Worm (Caenorhabditis elegans) whole organism, late embryonic: ENCODE data around the gene R01H2.8.
A peak's percentile ranks its signal among the peaks of the same experiment; 100 is the strongest.

Experiments used
- C08G9.2 ChIP-seq: sonication (generic microtip); optimal IDR thresholded peaks from 2 replicates; lab custom pipeline; 2016; ENCODE audit warnings: mild to moderate bottlenecking, missing genetic modification characterization, moderate library complexity, missing compliant biosample characterization
- C38D4.7 ChIP-seq: fragments of 200-800 bp; sonication (Bioruptor generic); optimal IDR thresholded peaks from 2 replicates; lab custom pipeline; 2018; ENCODE audit warnings: mild to moderate bottlenecking, missing genetic modification characterization, moderate library complexity, missing compliant biosample characterization
- F13H6.1 ChIP-seq: sonication (generic microtip); optimal IDR thresholded peaks from 2 replicates; lab custom pipeline; 2016; ENCODE audit warnings: missing genetic modification characterization, missing compliant biosample characterization
- K09A11.1 ChIP-seq: sonication (generic microtip); optimal IDR thresholded peaks from 2 replicates; lab custom pipeline; 2017; ENCODE audit warnings: antibody characterized with exemption, mild to moderate bottlenecking, missing genetic modification characterization, missing compliant biosample characterization; ENCODE audit not compliant: insufficient read depth
- T23F11.4 ChIP-seq: fragments of 200-800 bp; sonication (Bioruptor generic); optimal IDR thresholded peaks from 2 replicates; lab custom pipeline; 2018; ENCODE audit warnings: mild to moderate bottlenecking, missing genetic modification characterization, missing compliant biosample characterization
- ceh-18 ChIP-seq: sonication (generic microtip); optimal IDR thresholded peaks from 2 replicates; lab custom pipeline; 2016; ENCODE audit warnings: missing genetic modification characterization, missing compliant biosample characterization
- ceh-19 ChIP-seq: fragments of 200-800 bp; sonication (Bioruptor generic); optimal IDR thresholded peaks from 2 replicates; lab custom pipeline; 2018; ENCODE audit warnings: mild to moderate bottlenecking, missing genetic modification characterization, missing compliant biosample characterization
- ceh-2 ChIP-seq: sonication (generic microtip); optimal IDR thresholded peaks from 2 replicates; lab custom pipeline; 2016; ENCODE audit warnings: missing genotype, missing genetic modification characterization, missing compliant biosample characterization
- ceh-31 ChIP-seq: sonication (generic microtip); optimal IDR thresholded peaks from 2 replicates; lab custom pipeline; 2016; ENCODE audit warnings: missing genetic modification characterization, missing compliant biosample characterization
- ceh-34 ChIP-seq: sonication (generic microtip); optimal IDR thresholded peaks from 2 replicates; lab custom pipeline; 2016; ENCODE audit warnings: mild to moderate bottlenecking, missing genetic modification characterization, missing compliant biosample characterization
- ceh-48 ChIP-seq: sonication (generic microtip); optimal IDR thresholded peaks from 2 replicates; lab custom pipeline; 2016; ENCODE audit warnings: missing genetic modification characterization, inconsistent platforms, missing compliant biosample characterization
- ceh-9 ChIP-seq: sonication (generic microtip); optimal IDR thresholded peaks from 2 replicates; lab custom pipeline; 2016; ENCODE audit warnings: mild to moderate bottlenecking, missing genetic modification characterization, inconsistent platforms, missing compliant biosample characterization
- dve-1 ChIP-seq: sonication (generic microtip); optimal IDR thresholded peaks from 2 replicates; lab custom pipeline; 2017; ENCODE audit warnings: antibody characterized with exemption, mild to moderate bottlenecking, missing genetic modification characterization, missing compliant biosample characterization
- elt-2 ChIP-seq: sonication (generic microtip); optimal IDR thresholded peaks from 2 replicates; lab custom pipeline; 2016; ENCODE audit warnings: missing genetic modification reagents, missing genetic modification characterization, missing compliant biosample characterization
- ets-4 ChIP-seq: sonication (generic microtip); optimal IDR thresholded peaks from 2 replicates; lab custom pipeline; 2016; ENCODE audit warnings: missing genetic modification characterization, missing compliant biosample characterization
- fax-1 ChIP-seq: sonication (generic microtip); optimal IDR thresholded peaks from 2 replicates; lab custom pipeline; 2016; ENCODE audit warnings: missing genotype, missing genetic modification characterization, missing compliant biosample characterization
- fkh-6 ChIP-seq: sonication (generic microtip); optimal IDR thresholded peaks from 2 replicates; lab custom pipeline; 2016; ENCODE audit warnings: missing genetic modification characterization, missing compliant biosample characterization
- hlh-13 ChIP-seq: fragments of 200-800 bp; sonication (Bioruptor generic); optimal IDR thresholded peaks from 2 replicates; lab custom pipeline; 2018; ENCODE audit warnings: mild to moderate bottlenecking, missing genetic modification characterization, missing compliant biosample characterization
- hlh-15 ChIP-seq: sonication (generic microtip); optimal IDR thresholded peaks from 2 replicates; lab custom pipeline; 2016; ENCODE audit warnings: missing genetic modification characterization, missing compliant biosample characterization
- hlh-6 ChIP-seq: sonication (generic microtip); optimal IDR thresholded peaks from 2 replicates; lab custom pipeline; 2016; ENCODE audit warnings: missing genotype, missing genetic modification characterization, missing compliant biosample characterization
- hlh-8 ChIP-seq: sonication (generic microtip); optimal IDR thresholded peaks from 2 replicates; lab custom pipeline; 2016; ENCODE audit warnings: missing genotype, missing genetic modification characterization, missing compliant biosample characterization
- lim-6 ChIP-seq: sonication (generic microtip); optimal IDR thresholded peaks from 2 replicates; lab custom pipeline; 2016; ENCODE audit warnings: missing genetic modification characterization, missing compliant biosample characterization
- lin-11 ChIP-seq: fragments of 200-800 bp; sonication (Bioruptor generic); optimal IDR thresholded peaks from 2 replicates; lab custom pipeline; 2018; ENCODE audit warnings: mild to moderate bottlenecking, missing genetic modification characterization, missing compliant biosample characterization
- madf-2 ChIP-seq: sonication (generic microtip); optimal IDR thresholded peaks from 2 replicates; lab custom pipeline; 2017; ENCODE audit warnings: missing genetic modification characterization, missing compliant biosample characterization
- npax-4 ChIP-seq: sonication (generic microtip); optimal IDR thresholded peaks from 2 replicates; lab custom pipeline; 2016; ENCODE audit warnings: missing genetic modification characterization, missing compliant biosample characterization
- odd-2 ChIP-seq: sonication (generic microtip); optimal IDR thresholded peaks from 2 replicates; lab custom pipeline; 2017; ENCODE audit warnings: antibody characterized with exemption, mild to moderate bottlenecking, missing genetic modification characterization, missing compliant biosample characterization
- pat-9 ChIP-seq: fragments of 200-800 bp; sonication (Bioruptor generic); optimal IDR thresholded peaks from 2 replicates; lab custom pipeline; 2018; ENCODE audit warnings: mild to moderate bottlenecking, missing genetic modification characterization, moderate library complexity, missing compliant biosample characterization
- pha-4 ChIP-seq: fragments of 150-350 bp; optimal IDR thresholded peaks from 2 replicates; lab custom pipeline; 2018; ENCODE audit warnings: missing biosample characterization, missing genetic modification reagents, missing genetic modification characterization
- pqm-1 ChIP-seq: sonication (generic microtip); optimal IDR thresholded peaks from 2 replicates; lab custom pipeline; 2016; ENCODE audit warnings: missing genetic modification characterization, missing compliant biosample characterization
- ref-2 ChIP-seq: sonication (generic microtip); optimal IDR thresholded peaks from 2 replicates; lab custom pipeline; 2016; ENCODE audit warnings: missing genetic modification characterization, missing compliant biosample characterization
- rnt-1 ChIP-seq: sonication (generic microtip); optimal IDR thresholded peaks from 2 replicates; lab custom pipeline; 2016; ENCODE audit warnings: missing genetic modification characterization, missing compliant biosample characterization
- sdc-2 ChIP-seq: sonication (generic microtip); optimal IDR thresholded peaks from 2 replicates; lab custom pipeline; 2016; ENCODE audit warnings: missing genotype, missing genetic modification characterization, missing compliant biosample characterization
- sox-4 ChIP-seq: sonication (generic microtip); optimal IDR thresholded peaks from 2 replicates; lab custom pipeline; 2017; ENCODE audit warnings: mild to moderate bottlenecking, missing genetic modification characterization, inconsistent platforms, missing compliant biosample characterization
- tbx-7 ChIP-seq: sonication (generic microtip); optimal IDR thresholded peaks from 2 replicates; lab custom pipeline; 2016; ENCODE audit warnings: missing genotype, missing genetic modification characterization, missing compliant biosample characterization
- unc-3 ChIP-seq, 2 experiments: fragments of 200-800 bp in 1 of 2; sonication (Bioruptor generic) in 1 of 2; sonication (generic microtip) in 1 of 2; conservative IDR thresholded peaks in 1 of 2; optimal IDR thresholded peaks in 1 of 2; 2 replicates each; pipeline versions ENCODE4 v1.3.6 to Lab custom; 2016 to 2022; ENCODE audit warnings: missing compliant biosample characterization in 2 of 2, missing genetic modification characterization in 2 of 2, missing genetic modification reagents in 1 of 2
- unc-42 ChIP-seq: sonication (generic microtip); optimal IDR thresholded peaks from 2 replicates; lab custom pipeline; 2016; ENCODE audit warnings: missing genotype, missing genetic modification characterization, missing compliant biosample characterization
- zip-5 ChIP-seq: sonication (generic microtip); optimal IDR thresholded peaks from 2 replicates; lab custom pipeline; 2016; ENCODE audit warnings: missing genetic modification characterization, missing compliant biosample characterization

Gene R01H2.8

ce11 chrIII:7084908-7085307, 16.0 kb downstream of the R01H2.8 start, which contains the start of gene tofu-7:
Gene tofu-7, minus strand, starts transcription at chrIII:7085018.
- TF ChIP-seq C38D4.7 (no peak), madf-2 (tag; lab: Kevin White, UChicago) (no peak), ceh-19 (GFP tag; lab: Kevin White, UChicago) (no peak), lim-6 (tag; lab: Kevin White, UChicago) (no peak), T23F11.4 (GFP tag; lab: Kevin White, UChicago) (no peak), pha-4 (tag; lab: Kevin White, UChicago) (no peak), dve-1 (tag; lab: Kevin White, UChicago) (no peak), ceh-9 (no peak), K09A11.1 (tag; lab: Kevin White, UChicago) (no peak), hlh-15 (tag; lab: Kevin White, UChicago) (no peak), hlh-6 (tag; lab: Kevin White, UChicago) (no peak), sox-4 (tag; lab: Kevin White, UChicago) (no peak), lin-11 (tag; lab: Kevin White, UChicago) (no peak), rnt-1 (tag; lab: Kevin White, UChicago) (no peak), pat-9 (no peak), fkh-6 (tag; lab: Kevin White, UChicago) (no peak), pqm-1 (tag; lab: Kevin White, UChicago) (no peak), zip-5 (tag; lab: Kevin White, UChicago) (no peak)

- TF ChIP-seq ceh-9 (no peak), odd-2 (tag; lab: Kevin White, UChicago) (no peak), sdc-2 (no peak), C38D4.7 (no peak), lim-6 (tag; lab: Kevin White, UChicago) (no peak), hlh-13 (GFP tag; lab: Kevin White, UChicago) (no peak)
Observed at ce11 chrIII:7087180-7087579, 18.3 kb downstream of the R01H2.8 start.

- TF ChIP-seq fax-1 (tag; lab: Kevin White, UChicago) (peak; percentile 18), pat-9 (no peak), ceh-34 (tag; lab: Kevin White, UChicago) (peak; percentile 34), ceh-18 (tag; lab: Kevin White, UChicago) (no peak), ets-4 (peak; percentile 79), hlh-8 (tag; lab: Kevin White, UChicago) (peak; percentile 6), elt-2 (tag; lab: Kevin White, UChicago) (peak; percentile 48), tbx-7 (peak; percentile 54), fkh-6 (tag; lab: Kevin White, UChicago) (peak; percentile 42), zip-5 (tag; lab: Kevin White, UChicago) (peak; percentile 42), F13H6.1 (tag; lab: Kevin White, UChicago) (peak; percentile 3), ceh-48 (tag; lab: Kevin White, UChicago) (peak; percentile 73), C38D4.7 (no peak), C08G9.2 (peak; percentile 79), ceh-31 (tag; lab: Kevin White, UChicago) (peak; percentile 90), unc-3 (GFP tag; conservative IDR thresholded peaks at IDR 0.05; lab: Robert Waterston, UW) (no peak), unc-3 (tag; optimal IDR thresholded peaks at IDR 0.05; lab: Kevin White, UChicago) (no peak), npax-4 (tag; lab: Kevin White, UChicago) (no peak), dve-1 (tag; lab: Kevin White, UChicago) (no peak), ceh-2 (tag; lab: Kevin White, UChicago) (peak; percentile 82), unc-42 (tag; lab: Kevin White, UChicago) (peak; percentile 16), ref-2 (tag; lab: Kevin White, UChicago) (peak; percentile 15), rnt-1 (tag; lab: Kevin White, UChicago) (peak; percentile 18)
Observed at ce11 chrIII:7087691-7088323, 18.9 kb downstream of the R01H2.8 start, which contains the start of gene fubl-2. Gene fubl-2, minus strand, starts transcription at chrIII:7087741.
